Worm (Caenorhabditis elegans): ENCODE results near the gene F38C2.7.

The F38C2.7 gene

ce11 chrIV:16230464-16230863, 46.7 kb downstream of the F38C2.7 start:
- TF ChIP-seq madf-9 (GFP tag; conservative IDR thresholded peaks at IDR 0.05), result no peak
- TF ChIP-seq unc-62 (GFP tag; optimal IDR thresholded peaks at IDR 0.05 in 1 of 2), result peak in 1 of 2 experiments; percentile 90
- TF ChIP-seq unc-62 (tag; optimal IDR thresholded peaks at IDR 0.05), result no peak
